Fruit fly (Drosophila melanogaster) whole organism, embryonic: Measurements from ENCODE around the gene Oatp74D.

Source experiments
- Ada2b ChIP-seq: fragments of 200-800 bp; sonication (Bioruptor generic); IDR thresholded peaks from 2 replicates; pipeline ENCODE4 v1.3.6; 2022; ENCODE audit warnings: missing biosample characterization, missing genetic modification characterization
- Awh ChIP-seq: fragments of 200-800 bp; sonication (Bioruptor generic); IDR thresholded peaks from 2 replicates; pipeline ENCODE4, ENCODE4 v1.3.6; 2022; ENCODE audit warnings: missing biosample characterization, missing genetic modification characterization
- B-H2 ChIP-seq: fragments of 200-800 bp; sonication (Bioruptor generic); optimal IDR thresholded peaks from 2 replicates; lab custom pipeline; 2018; ENCODE audit warnings: missing biosample characterization, mild to moderate bottlenecking, missing genetic modification characterization
- BEAF-32 ChIP-seq: fragments of 200-800 bp; sonication (Bioruptor generic); optimal IDR thresholded peaks from 3 replicates; lab custom pipeline; 2017; ENCODE audit warnings: missing biosample characterization, missing genetic modification characterization, mild to moderate bottlenecking, moderate library complexity, missing genetic modification reagents
- CG10543 ChIP-seq: fragments of 200-800 bp; sonication (Bioruptor generic); optimal IDR thresholded peaks from 3 replicates; lab custom pipeline; 2017; ENCODE audit warnings: missing biosample characterization, mild to moderate bottlenecking, missing genetic modification characterization, moderate library complexity
- CG10979 ChIP-seq: fragments of 200-800 bp; sonication (Bioruptor generic); optimal IDR thresholded peaks from 2 replicates; lab custom pipeline; 2018; ENCODE audit warnings: missing biosample characterization, mild to moderate bottlenecking, missing genetic modification characterization, moderate library complexity
- CG11085 ChIP-seq: fragments of 200-800 bp; sonication (Bioruptor generic); IDR thresholded peaks from 2 replicates; pipeline ENCODE4 v1.3.6; 2022; ENCODE audit warnings: missing biosample characterization, missing genetic modification characterization
- CG11504 ChIP-seq: fragments of 200-800 bp; sonication (Bioruptor generic); optimal IDR thresholded peaks from 3 replicates; lab custom pipeline; 2019; ENCODE audit warnings: missing biosample characterization, mild to moderate bottlenecking, missing genetic modification characterization, moderate library complexity
- CG11695 ChIP-seq: fragments of 200-800 bp; sonication (Bioruptor generic); IDR thresholded peaks from 3 replicates; pipeline ENCODE4 v1.3.6; 2022; ENCODE audit warnings: missing biosample characterization, missing genetic modification characterization
- CG11723 ChIP-seq: fragments of 200-800 bp; sonication (Bioruptor generic); optimal IDR thresholded peaks from 2 replicates; lab custom pipeline; 2017; ENCODE audit warnings: missing biosample characterization, mild to moderate bottlenecking, missing genetic modification characterization
- CG12155 ChIP-seq: fragments of 200-800 bp; sonication (Bioruptor generic); optimal IDR thresholded peaks from 3 replicates; lab custom pipeline; 2016; ENCODE audit warnings: missing biosample characterization, missing genetic modification characterization
- CG13894 ChIP-seq: fragments of 200-800 bp; sonication (Bioruptor generic); optimal IDR thresholded peaks from 3 replicates; lab custom pipeline; 2018; ENCODE audit warnings: missing biosample characterization, mild to moderate bottlenecking, missing genetic modification characterization, moderate library complexity
- CG15269 ChIP-seq: fragments of 200-800 bp; sonication (Bioruptor generic); optimal IDR thresholded peaks from 2 replicates; lab custom pipeline; 2018; ENCODE audit warnings: missing biosample characterization, mild to moderate bottlenecking, missing genetic modification characterization, moderate library complexity
- CG1529 ChIP-seq: fragments of 200-800 bp; sonication (Bioruptor generic); optimal IDR thresholded peaks from 3 replicates; lab custom pipeline; 2018; ENCODE audit warnings: missing biosample characterization, missing genetic modification characterization
- CG16779 ChIP-seq: fragments of 200-800 bp; sonication (Bioruptor generic); IDR thresholded peaks from 2 replicates; pipeline ENCODE4 v1.3.6; 2022; ENCODE audit warnings: missing biosample characterization, missing genetic modification characterization
- CG16863 ChIP-seq: fragments of 200-800 bp; sonication (Bioruptor generic); optimal IDR thresholded peaks from 3 replicates; lab custom pipeline; 2016; ENCODE audit warnings: missing biosample characterization, missing genetic modification characterization
- CG17612 ChIP-seq: fragments of 200-800 bp; sonication (Bioruptor generic); IDR thresholded peaks from 2 replicates; pipeline ENCODE4 v1.3.6; 2022; ENCODE audit warnings: missing biosample characterization, missing genetic modification characterization
- CG18011 ChIP-seq: fragments of 200-800 bp; sonication (Bioruptor generic); optimal IDR thresholded peaks from 2 replicates; lab custom pipeline; 2017; ENCODE audit warnings: missing biosample characterization, missing genetic modification characterization, mild to moderate bottlenecking, moderate library complexity, missing genotype
- CG1832 ChIP-seq: fragments of 200-800 bp; sonication (Bioruptor generic); optimal IDR thresholded peaks from 2 replicates; lab custom pipeline; 2017; ENCODE audit warnings: missing biosample characterization, mild to moderate bottlenecking, missing genetic modification characterization, inconsistent platforms
- CG34376 ChIP-seq: fragments of 200-800 bp; sonication (Bioruptor generic); optimal IDR thresholded peaks from 2 replicates; lab custom pipeline; 2018; ENCODE audit warnings: missing biosample characterization, mild to moderate bottlenecking, missing genetic modification characterization
- CG5245 ChIP-seq: fragments of 200-800 bp; sonication (Bioruptor generic); optimal IDR thresholded peaks from 3 replicates; lab custom pipeline; 2016; ENCODE audit warnings: missing biosample characterization, missing genetic modification characterization
- CG6254 ChIP-seq: fragments of 200-800 bp; sonication (Bioruptor generic); optimal IDR thresholded peaks from 3 replicates; lab custom pipeline; 2017; ENCODE audit warnings: mild to moderate bottlenecking, missing biosample characterization, missing genetic modification reagents, missing genetic modification characterization
- CG6683 ChIP-seq: fragments of 200-800 bp; sonication (Bioruptor generic); optimal IDR thresholded peaks from 2 replicates; lab custom pipeline; 2017; ENCODE audit warnings: missing biosample characterization, mild to moderate bottlenecking, missing genetic modification characterization, missing genetic modification reagents
- CG9797 ChIP-seq: fragments of 200-800 bp; sonication (Bioruptor generic); optimal IDR thresholded peaks from 3 replicates; lab custom pipeline; 2018; ENCODE audit warnings: missing biosample characterization, mild to moderate bottlenecking, missing genetic modification characterization
- E2f1 ChIP-seq: fragments of 200-800 bp; sonication (Bioruptor generic); IDR thresholded peaks from 2 replicates; pipeline ENCODE4 v1.3.6; 2022; ENCODE audit warnings: missing biosample characterization, missing genetic modification characterization
- Fer1 ChIP-seq: fragments of 200-800 bp; sonication (Bioruptor generic); optimal IDR thresholded peaks from 2 replicates; lab custom pipeline; 2017; ENCODE audit warnings: missing biosample characterization, mild to moderate bottlenecking, missing genetic modification characterization
- Fer2 ChIP-seq: fragments of 200-800 bp; sonication (Bioruptor generic); optimal IDR thresholded peaks from 2 replicates; lab custom pipeline; 2018; ENCODE audit warnings: missing biosample characterization, mild to moderate bottlenecking, missing genetic modification characterization, moderate library complexity
- Gug ChIP-seq: fragments of 200-800 bp; sonication (Bioruptor generic); IDR thresholded peaks from 4 replicates; pipeline ENCODE4 v1.3.6; 2022; ENCODE audit warnings: missing biosample characterization, missing genetic modification characterization
- Hmx ChIP-seq: fragments of 200-800 bp; sonication (Bioruptor generic); optimal IDR thresholded peaks from 2 replicates; lab custom pipeline; 2016; ENCODE audit warnings: missing biosample characterization, missing genetic modification characterization
- Meics ChIP-seq: fragments of 200-800 bp; sonication (Bioruptor generic); optimal IDR thresholded peaks from 2 replicates; lab custom pipeline; 2017; ENCODE audit warnings: missing biosample characterization, mild to moderate bottlenecking, missing genetic modification characterization
- Mes4 ChIP-seq: fragments of 200-800 bp; sonication (Bioruptor generic); optimal IDR thresholded peaks from 2 replicates; lab custom pipeline; 2016; ENCODE audit warnings: missing biosample characterization, missing genetic modification characterization
- NC2α ChIP-seq: fragments of 200-800 bp; sonication (Bioruptor generic); optimal IDR thresholded peaks from 2 replicates; lab custom pipeline; 2016; ENCODE audit warnings: missing biosample characterization, missing genetic modification characterization
- Optix ChIP-seq: fragments of 200-800 bp; sonication (Bioruptor generic); IDR thresholded peaks from 3 replicates; pipeline ENCODE4 v1.3.6; 2022; ENCODE audit warnings: missing biosample characterization, missing genetic modification characterization
- Rx ChIP-seq: fragments of 200-800 bp; sonication (Bioruptor generic); IDR thresholded peaks from 2 replicates; pipeline ENCODE4 v1.3.6; 2022; ENCODE audit warnings: missing biosample characterization, missing genetic modification characterization
- Six4 ChIP-seq: fragments of 200-800 bp; sonication (Bioruptor generic); optimal IDR thresholded peaks from 2 replicates; lab custom pipeline; 2016; ENCODE audit warnings: missing biosample characterization, missing genetic modification characterization
- Xbp1 ChIP-seq: fragments of 200-800 bp; sonication (Bioruptor generic); optimal IDR thresholded peaks from 3 replicates; lab custom pipeline; 2016; ENCODE audit warnings: missing biosample characterization, mild to moderate bottlenecking, missing genetic modification characterization
- br ChIP-seq: fragments of >200 bp; optimal IDR thresholded peaks from 2 replicates; lab custom pipeline; 2017
- cato ChIP-seq: fragments of 200-800 bp; sonication (Bioruptor generic); optimal IDR thresholded peaks from 2 replicates; lab custom pipeline; 2016; ENCODE audit warnings: missing biosample characterization, missing genetic modification characterization, borderline replicate concordance
- chm ChIP-seq: fragments of 200-800 bp; sonication (Bioruptor generic); IDR thresholded peaks from 2 replicates; pipeline ENCODE4 v1.3.6; 2022; ENCODE audit warnings: missing biosample characterization, missing genetic modification characterization
- insv ChIP-seq, 2 experiments: fragments of 200-800 bp; sonication (Bioruptor generic); optimal IDR thresholded peaks; 3 replicates each; lab custom pipeline; 2016 to 2018; ENCODE audit warnings: missing biosample characterization in 2 of 2, missing genetic modification characterization in 2 of 2
- jumu ChIP-seq: fragments of 200-800 bp; sonication (Bioruptor generic); optimal IDR thresholded peaks from 3 replicates; lab custom pipeline; 2016; ENCODE audit warnings: missing biosample characterization, missing genetic modification characterization
- luna ChIP-seq: fragments of 200-800 bp; sonication (Bioruptor generic); optimal IDR thresholded peaks from 2 replicates; lab custom pipeline; 2016; ENCODE audit warnings: missing biosample characterization, missing genetic modification characterization
- mld ChIP-seq: fragments of 200-800 bp; sonication (Bioruptor generic); IDR thresholded peaks from 3 replicates; pipeline ENCODE4 v1.3.6; 2022; ENCODE audit warnings: missing biosample characterization, missing genetic modification characterization; ENCODE audit not compliant: partially characterized antibody
- onecut ChIP-seq: fragments of 200-800 bp; sonication (Bioruptor generic); IDR thresholded peaks from 2 replicates; pipeline ENCODE4 v1.3.6; 2022; ENCODE audit warnings: missing biosample characterization, missing genetic modification characterization
- phol ChIP-seq: fragments of 200-800 bp; sonication (Bioruptor generic); optimal IDR thresholded peaks from 3 replicates; lab custom pipeline; 2018; ENCODE audit warnings: missing biosample characterization, mild to moderate bottlenecking, missing genetic modification characterization, moderate library complexity
- ranshi ChIP-seq: fragments of 200-800 bp; sonication (Bioruptor generic); IDR thresholded peaks from 2 replicates; pipeline ENCODE4 v1.3.6; 2022; ENCODE audit warnings: missing biosample characterization, missing genetic modification characterization
- sens-2 ChIP-seq: fragments of 200-800 bp; sonication (Bioruptor generic); IDR thresholded peaks from 2 replicates; pipeline ENCODE4 v1.3.6; 2022; ENCODE audit warnings: missing biosample characterization, missing genetic modification characterization
- stc ChIP-seq: fragments of 200-800 bp; sonication (Bioruptor generic); IDR thresholded peaks from 2 replicates; pipeline ENCODE4 v1.3.6; 2022; ENCODE audit warnings: missing biosample characterization, missing genetic modification characterization
- tll ChIP-seq, 2 experiments: fragments of 200-800 bp in 1 of 2; fragments of >200 bp in 1 of 2; sonication (Bioruptor generic) in 1 of 2; optimal IDR thresholded peaks; 2 replicates each; lab custom pipeline; 2017 to 2019; ENCODE audit warnings: missing biosample characterization in 2 of 2, missing genetic modification characterization in 2 of 2, mild to moderate bottlenecking in 1 of 2, moderate library complexity in 1 of 2
- ttk ChIP-seq: fragments of 200-800 bp; sonication (Bioruptor generic); IDR thresholded peaks from 2 replicates; pipeline ENCODE4 v2.1.2; 2022; ENCODE audit warnings: missing biosample characterization, missing genetic modification characterization
- usp ChIP-seq: fragments of >200 bp; optimal IDR thresholded peaks from 2 replicates; lab custom pipeline; 2017; ENCODE audit warnings: missing biosample characterization, missing genetic modification characterization

The Oatp74D gene

dm6 chr3L:17496871-17497492 is 10.1 kb downstream of the Oatp74D start (continued):
- TF ChIP-seq phol (tag; lab: Kevin White, UChicago) (peak; percentile 53), NC2α (GFP tag; lab: Kevin White, UChicago) (no peak), CG10543 (GFP tag; lab: Kevin White, UChicago) (no peak), cato (GFP tag; lab: Kevin White, UChicago) (no peak), luna (GFP tag; lab: Kevin White, UChicago) (no peak), CG1832 (GFP tag; lab: Kevin White, UChicago) (no peak), Awh (GFP tag; lab: Robert Waterston, UW) (no peak), CG10979 (tag; lab: Kevin White, UChicago) (peak; percentile 35), CG18011 (no peak), BEAF-32 (no peak), CG13894 (tag; lab: Kevin White, UChicago) (no peak), jumu (GFP tag; lab: Kevin White, UChicago) (no peak), Optix (no peak), Six4 (GFP tag; lab: Kevin White, UChicago) (peak; percentile 15), CG11695 (GFP tag; lab: Robert Waterston, UW) (no peak), Rx (no peak), onecut (GFP tag; lab: Robert Waterston, UW) (no peak), tll (GFP tag; optimal IDR thresholded peaks at IDR 0.05; lab: Kevin White, UChicago) (no peak), ranshi (GFP tag; lab: Robert Waterston, UW) (no peak), Gug (GFP tag; lab: Robert Waterston, UW) (no peak), CG9797 (GFP tag; lab: Kevin White, UChicago) (no peak), Mes4 (no peak), sens-2 (GFP tag; lab: Robert Waterston, UW) (no peak), usp (GFP tag; lab: Kevin White, UChicago) (no peak), CG15269 (tag; lab: Kevin White, UChicago) (peak; percentile 1), CG16779 (GFP tag; lab: Robert Waterston, UW) (no peak), chm (GFP tag; lab: Robert Waterston, UW) (no peak), CG11504 (peak; percentile 60), insv (GFP tag; optimal IDR thresholded peaks at IDR 0.05; lab: Kevin White, UChicago) (no peak), CG5245 (GFP tag; lab: Kevin White, UChicago) (peak; percentile 23), stc (GFP tag; lab: Robert Waterston, UW) (peak; percentile 27; the same call in 1 of the 2 replicates), Ada2b (GFP tag; lab: Robert Waterston, UW) (no peak), Fer2 (tag; lab: Kevin White, UChicago) (no peak), Meics (GFP tag; lab: Kevin White, UChicago) (no peak), Hmx (GFP tag; lab: Kevin White, UChicago) (no peak), br (lab: Kevin White, UChicago) (no peak), CG11723 (GFP tag; lab: Kevin White, UChicago) (no peak), CG34376 (no peak), CG11085 (GFP tag; lab: Robert Waterston, UW) (no peak), B-H2 (GFP tag; lab: Kevin White, UChicago) (no peak), Xbp1 (no peak), CG6254 (GFP tag; lab: Kevin White, UChicago) (no peak), CG17612 (GFP tag; lab: Robert Waterston, UW) (no peak), CG12155 (GFP tag; lab: Kevin White, UChicago) (no peak), CG1529 (GFP tag; lab: Kevin White, UChicago) (no peak), ttk (no peak), CG6683 (no peak), E2f1 (GFP tag; lab: Robert Waterston, UW) (no peak), Fer1 (no peak), CG16863 (no peak), mld (GFP tag; lab: Robert Waterston, UW) (no peak)
